Fruit fly (Drosophila melanogaster) whole organism, wandering third instar larva: Measurements from ENCODE around the gene CG17362.

Source experiments
- Dfd ChIP-seq: fragments of >200 bp; optimal IDR thresholded peaks from 2 replicates; lab custom pipeline; 2017; ENCODE audit warnings: missing biosample characterization, missing genetic modification characterization
- HLH106 ChIP-seq: fragments of 200-800 bp; optimal IDR thresholded peaks from 3 replicates; lab custom pipeline; 2019; ENCODE audit warnings: missing biosample characterization, mild to moderate bottlenecking, missing genetic modification characterization, moderate library complexity
- Hr83 ChIP-seq: fragments of 200-300 bp; sonication (Bioruptor generic); optimal IDR thresholded peaks from 2 replicates; lab custom pipeline; 2016; ENCODE audit warnings: missing biosample characterization, mild to moderate bottlenecking, missing genetic modification characterization, moderate library complexity; ENCODE audit not compliant: poor library complexity, severe bottlenecking
- Mio ChIP-seq: sonication (Bioruptor generic); optimal IDR thresholded peaks from 2 replicates; lab custom pipeline; 2016; ENCODE audit warnings: missing biosample characterization, missing genetic modification characterization
- OdsH ChIP-seq: fragments of 200-800 bp; sonication (Bioruptor generic); optimal IDR thresholded peaks from 2 replicates; lab custom pipeline; 2016; ENCODE audit warnings: missing biosample characterization, mild to moderate bottlenecking, missing genetic modification characterization
- Rel ChIP-seq, 2 experiments: fragments of 200-800 bp; sonication (Bioruptor generic) in 1 of 2; optimal IDR thresholded peaks; 2 replicates in 1 of 2; 3 replicates in 1 of 2; lab custom pipeline; 2016 to 2019; ENCODE audit warnings: mild to moderate bottlenecking in 2 of 2, missing biosample characterization in 2 of 2, missing genetic modification characterization in 2 of 2, moderate library complexity in 1 of 2
- dmrt93B ChIP-seq: fragments of 200-800 bp; sonication (Bioruptor generic); optimal IDR thresholded peaks from 2 replicates; lab custom pipeline; 2018; ENCODE audit warnings: missing biosample characterization, mild to moderate bottlenecking, missing genetic modification characterization
- dsf ChIP-seq: sonication (Bioruptor generic); optimal IDR thresholded peaks from 2 replicates; lab custom pipeline; 2016; ENCODE audit warnings: missing biosample characterization, missing genetic modification characterization, borderline replicate concordance
- ey ChIP-seq: fragments of 200-800 bp; sonication (Bioruptor generic); optimal IDR thresholded peaks from 2 replicates; lab custom pipeline; 2016; ENCODE audit warnings: missing biosample characterization, missing genetic modification characterization
- h ChIP-seq: fragments of 200-800 bp; sonication (Bioruptor generic); optimal IDR thresholded peaks from 3 replicates; lab custom pipeline; 2016; ENCODE audit warnings: missing biosample characterization, mild to moderate bottlenecking, missing genetic modification characterization
- lola ChIP-seq: fragments of >200 bp; optimal IDR thresholded peaks from 2 replicates; lab custom pipeline; 2017; ENCODE audit warnings: missing biosample characterization, missing genetic modification characterization
- sv ChIP-seq: fragments of 200-800 bp; sonication (Bioruptor generic); optimal IDR thresholded peaks from 3 replicates; lab custom pipeline; 2016; ENCODE audit warnings: missing biosample characterization, missing genetic modification characterization
- usp ChIP-seq: fragments of >200 bp; optimal IDR thresholded peaks from 2 replicates; lab custom pipeline; 2017; ENCODE audit warnings: missing biosample characterization, missing genetic modification characterization
- woc ChIP-seq: sonication (Bioruptor generic); optimal IDR thresholded peaks from 2 replicates; lab custom pipeline; 2016; ENCODE audit warnings: missing biosample characterization, mild to moderate bottlenecking, missing genetic modification characterization

- no peak for TF ChIP-seq woc (GFP tag; lab: Kevin White, UChicago)
- no peak for TF ChIP-seq ey
- TF ChIP-seq Rel (GFP tag; optimal IDR thresholded peaks at IDR 0.05; lab: Kevin White, UChicago) = no peak
- no peak for TF ChIP-seq Rel (tag; optimal IDR thresholded peaks at IDR 0.05; lab: Kevin White, UChicago)
- no peak for TF ChIP-seq OdsH (GFP tag; lab: Kevin White, UChicago)
- TF ChIP-seq sv (GFP tag; lab: Kevin White, UChicago) = no peak
- TF ChIP-seq Hr83 = no peak
- TF ChIP-seq lola (GFP tag; lab: Kevin White, UChicago) = no peak
- no peak for TF ChIP-seq dmrt93B (GFP tag; lab: Kevin White, UChicago)
- TF ChIP-seq HLH106 = no peak
- TF ChIP-seq dsf (GFP tag; lab: Kevin White, UChicago) = no peak
- no peak for TF ChIP-seq h (GFP tag; lab: Kevin White, UChicago)
- TF ChIP-seq Dfd = no peak
- no peak for TF ChIP-seq Mio (GFP tag; lab: Kevin White, UChicago)
- TF ChIP-seq usp (GFP tag; lab: Kevin White, UChicago) = no peak
Observed at dm6 chr3L:13999204-13999603, 12.8 kb downstream of the CG17362 start, which contains the start of gene CG17359.
